Fruit fly (Drosophila melanogaster) Kc167 (cell line): ENCODE measurements around the gene Charon.

Experiments
- Myc ChIP-seq: fragments of >200 bp; optimal IDR thresholded peaks from 2 replicates; lab custom pipeline; 2017; ENCODE audit warnings: missing external identifiers
- insv ChIP-seq: fragments of >200 bp; optimal IDR thresholded peaks from 3 replicates; lab custom pipeline; 2018; ENCODE audit warnings: missing external identifiers
- ttk ChIP-seq: sonication (Bioruptor generic); optimal IDR thresholded peaks from 2 replicates; lab custom pipeline; 2017; ENCODE audit warnings: missing external identifiers

DNA sequence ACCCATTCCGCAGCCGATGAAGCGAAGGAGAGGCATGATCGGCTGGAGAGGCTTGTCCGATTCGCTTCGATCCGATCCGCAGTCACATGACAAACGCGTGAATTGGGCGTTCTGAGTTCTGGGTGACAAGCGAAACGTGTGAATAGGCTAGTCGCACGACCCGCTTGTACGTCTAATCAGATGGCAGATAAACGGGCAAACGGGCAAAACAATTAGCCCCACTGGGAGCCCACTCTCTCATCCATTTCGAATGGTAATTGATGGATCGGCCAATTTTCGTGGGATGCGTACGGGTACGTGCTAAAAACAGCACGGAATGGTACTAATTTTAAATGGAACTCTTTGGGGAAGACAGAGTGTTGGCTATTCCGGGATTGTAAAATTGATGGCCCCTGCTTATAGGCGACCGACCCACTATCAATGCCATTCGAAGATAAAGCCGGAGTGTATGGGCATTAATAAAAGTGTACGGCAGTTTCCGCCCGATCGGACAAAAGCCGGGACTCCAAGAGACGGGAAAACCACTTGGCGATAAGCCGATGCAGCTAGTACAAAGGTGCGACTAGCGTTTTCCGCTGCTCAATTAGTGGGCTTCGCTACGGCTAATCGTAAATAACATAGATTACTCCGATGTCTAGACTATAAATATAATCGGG lies 45.0 kb downstream of the Charon start:
- no peak for TF ChIP-seq insv (lab: Kevin White, UChicago)
- no peak for TF ChIP-seq ttk (lab: Kevin White, UChicago)
- no peak for TF ChIP-seq Myc (lab: Kevin White, UChicago)
